Worm (Caenorhabditis elegans): Measurements from ENCODE around the gene nstp-9.
A peak's percentile ranks its signal among the peaks of the same experiment; 100 is the strongest.

Gene nstp-9

ce11 chrX:10928948-10929563 lies 9.5 kb upstream of the nstp-9 start, which contains the start of gene dgn-1:
dgn-1 (minus strand) TSS chrX:10928998.
- TF ChIP-seq sup-37 (GFP tag; optimal IDR thresholded peaks at IDR 0.05): no peak
- no peak for TF ChIP-seq efl-3 (GFP tag; optimal IDR thresholded peaks at IDR 0.05)
- TF ChIP-seq hlh-4 (tag; optimal IDR thresholded peaks at IDR 0.05): no peak
- no peak for TF ChIP-seq pax-3 (tag; optimal IDR thresholded peaks at IDR 0.05)
- TF ChIP-seq xbp-1 (tag; optimal IDR thresholded peaks at IDR 0.05): no peak
- no peak for TF ChIP-seq mep-1 (tag; optimal IDR thresholded peaks at IDR 0.05)
- TF ChIP-seq nhr-20 (tag; optimal IDR thresholded peaks at IDR 0.05): peak; percentile 1
- no peak for TF ChIP-seq dsc-1 (tag; optimal IDR thresholded peaks at IDR 0.05)
- no peak for TF ChIP-seq alr-1 (tag; optimal IDR thresholded peaks at IDR 0.05; ENCODE audit: borderline replicate concordance)
- no peak for TF ChIP-seq ceh-82 (tag; optimal IDR thresholded peaks at IDR 0.05)
- no peak for TF ChIP-seq snu-23 (GFP tag; optimal IDR thresholded peaks at IDR 0.05)
- TF ChIP-seq lir-3 (tag; optimal IDR thresholded peaks at IDR 0.05; ENCODE audit: poor library complexity): no peak
- TF ChIP-seq jun-1 (tag; optimal IDR thresholded peaks at IDR 0.05): no peak
- no peak for TF ChIP-seq ces-1 (GFP tag; optimal IDR thresholded peaks at IDR 0.05)
- TF ChIP-seq swsn-7 (tag; optimal IDR thresholded peaks at IDR 0.05): no peak
- no peak for TF ChIP-seq efl-1 (optimal IDR thresholded peaks at IDR 0.05)
- TF ChIP-seq efl-1 (GFP tag; optimal IDR thresholded peaks at IDR 0.05 in 1 of 2): no peak
- TF ChIP-seq elt-3 (tag; optimal IDR thresholded peaks at IDR 0.05): no peak
- no peak for TF ChIP-seq unc-30 (tag; optimal IDR thresholded peaks at IDR 0.05)
- TF ChIP-seq nhr-84 (tag; optimal IDR thresholded peaks at IDR 0.05): no peak
- no peak for TF ChIP-seq lin-15B (tag; optimal IDR thresholded peaks at IDR 0.05)
- TF ChIP-seq lin-35 (GFP tag; optimal IDR thresholded peaks at IDR 0.05): peak in 1 of 2 experiments; percentile 12
- TF ChIP-seq isw-1 (GFP tag; IDR thresholded peaks at IDR 0.05): no peak
- no peak for TF ChIP-seq nhr-237 (tag; optimal IDR thresholded peaks at IDR 0.05)
- TF ChIP-seq mef-2 (tag; optimal IDR thresholded peaks at IDR 0.05): no peak
- TF ChIP-seq nhr-85 (tag): no peak
- no peak for TF ChIP-seq tbx-2 (tag; optimal IDR thresholded peaks at IDR 0.05)
- TF ChIP-seq ceh-63 (GFP tag; optimal IDR thresholded peaks at IDR 0.05): no peak
- peak; percentile 66 for TF ChIP-seq blmp-1 (tag; optimal IDR thresholded peaks at IDR 0.05)
- TF ChIP-seq nhr-19 (GFP tag; conservative IDR thresholded peaks at IDR 0.05): no peak
- no peak for TF ChIP-seq ceh-8 (GFP tag; optimal IDR thresholded peaks at IDR 0.05)
- TF ChIP-seq fos-1 (tag; optimal IDR thresholded peaks at IDR 0.05): no peak
- TF ChIP-seq pqm-1 (tag; optimal IDR thresholded peaks at IDR 0.05): peak; percentile 37
- no peak for TF ChIP-seq fkh-4 (tag; optimal IDR thresholded peaks at IDR 0.05; ENCODE audit: borderline replicate concordance)
- peak; percentile 46 for TF ChIP-seq lin-14 (GFP tag; optimal IDR thresholded peaks at IDR 0.05)
- peak; percentile 58 for TF ChIP-seq elt-2 (tag; optimal IDR thresholded peaks at IDR 0.05)
- TF ChIP-seq zag-1 (tag; optimal IDR thresholded peaks at IDR 0.05): no peak
- TF ChIP-seq nhr-11 (tag; optimal IDR thresholded peaks at IDR 0.05): no peak
- TF ChIP-seq nhr-12 (tag; optimal IDR thresholded peaks at IDR 0.05): no peak
- TF ChIP-seq hlh-17 (GFP tag; optimal IDR thresholded peaks at IDR 0.05; ENCODE audit: borderline replicate concordance): no peak

- no peak for TF ChIP-seq fkh-10 (GFP tag; optimal IDR thresholded peaks at IDR 0.05)
Measured at ce11 chrX:10927136-10927535, 7.6 kb upstream of the nstp-9 start.

ce11 chrX:10924031-10924430 lies 4.5 kb upstream of the nstp-9 start:
- TF ChIP-seq aly-2 (tag; optimal IDR thresholded peaks at IDR 0.05) (no peak), tbx-2 (tag; optimal IDR thresholded peaks at IDR 0.05) (no peak), ceh-90 (tag; optimal IDR thresholded peaks at IDR 0.05) (no peak), ceh-88 (GFP tag; IDR thresholded peaks at IDR 0.05) (no peak), nhr-237 (tag; optimal IDR thresholded peaks at IDR 0.05) (no peak), lir-3 (tag; optimal IDR thresholded peaks at IDR 0.05; ENCODE audit: poor library complexity) (no peak)
